Worm (Caenorhabditis elegans) whole organism, L1 larva: ENCODE results near the gene hmg-1.2.
A peak's percentile ranks its signal among the peaks of the same experiment; 100 is the strongest.

Source experiments
- C34B4.2 ChIP-seq: sonication (generic microtip); optimal IDR thresholded peaks from 2 replicates; lab custom pipeline; 2017; ENCODE audit warnings: mild to moderate bottlenecking, missing genetic modification characterization, missing compliant biosample characterization
- F16B12.6 ChIP-seq: fragments of 150-350 bp; optimal IDR thresholded peaks from 2 replicates; lab custom pipeline; 2014; ENCODE audit warnings: missing biosample characterization, missing genetic modification characterization
- aha-1 ChIP-seq: fragments of 150-350 bp; optimal IDR thresholded peaks from 2 replicates; lab custom pipeline; 2014; ENCODE audit warnings: missing biosample characterization, missing genetic modification characterization
- ama-1 ChIP-seq: fragments of 150-350 bp; optimal IDR thresholded peaks from 2 replicates; lab custom pipeline; 2014
- blmp-1 ChIP-seq: fragments of 150-350 bp; optimal IDR thresholded peaks from 2 replicates; lab custom pipeline; 2014; ENCODE audit warnings: missing biosample characterization, missing genetic modification characterization
- ceh-63 ChIP-seq: fragments of 200-800 bp; sonication (Bioruptor generic); optimal IDR thresholded peaks from 2 replicates; lab custom pipeline; 2018; ENCODE audit warnings: mild to moderate bottlenecking, missing genetic modification characterization, missing compliant biosample characterization
- ceh-8 ChIP-seq: fragments of 200-800 bp; sonication (Bioruptor generic); optimal IDR thresholded peaks from 2 replicates; lab custom pipeline; 2018; ENCODE audit warnings: mild to moderate bottlenecking, missing genetic modification characterization, moderate library complexity, missing compliant biosample characterization
- ceh-88 ChIP-seq: fragments of 200-800 bp; sonication (Bioruptor generic); IDR thresholded peaks from 2 replicates; pipeline ENCODE4 v1.3.6; 2022; ENCODE audit warnings: missing genetic modification characterization, missing compliant biosample characterization
- efl-1 ChIP-seq, 4 experiments: fragments of 150-350 bp; optimal IDR thresholded peaks in 3 of 4; peaks in 1 of 4; 1 replicate in 1 of 4; 2 replicates in 3 of 4; lab custom pipeline; 2014; ENCODE audit warnings: missing biosample characterization in 2 of 4, missing genetic modification characterization in 2 of 4, missing genetic modification reagents in 2 of 4
- elt-2 ChIP-seq: sonication (generic microtip); optimal IDR thresholded peaks from 2 replicates; lab custom pipeline; 2016; ENCODE audit warnings: missing genetic modification characterization, mild to moderate bottlenecking, inconsistent platforms, missing compliant biosample characterization, missing genetic modification reagents
- elt-3 ChIP-seq, 6 experiments: fragments of 150-350 bp in 1 of 6; sonication (generic microtip); optimal IDR thresholded peaks; 2 replicates each; lab custom pipeline; 2017 to 2018; ENCODE audit warnings: missing biosample characterization in 6 of 6, missing genetic modification characterization in 6 of 6, inconsistent platforms in 1 of 6
- fkh-8 ChIP-seq: sonication (generic microtip); optimal IDR thresholded peaks from 2 replicates; lab custom pipeline; 2016; ENCODE audit warnings: mild to moderate bottlenecking, missing genetic modification characterization, missing compliant biosample characterization
- fos-1 ChIP-seq: fragments of 150-350 bp; optimal IDR thresholded peaks from 2 replicates; lab custom pipeline; 2014; ENCODE audit warnings: missing biosample characterization, missing genetic modification characterization
- grh-1 ChIP-seq: fragments of 200-800 bp; sonication (Bioruptor generic); IDR thresholded peaks from 2 replicates; pipeline ENCODE4 v1.3.6; 2022; ENCODE audit warnings: missing genetic modification reagents, missing genetic modification characterization, missing compliant biosample characterization
- hlh-17 ChIP-seq: fragments of 200-800 bp; sonication (Bioruptor generic); optimal IDR thresholded peaks from 2 replicates; lab custom pipeline; 2018; ENCODE audit warnings: missing genetic modification characterization, mild to moderate bottlenecking, missing compliant biosample characterization, moderate library complexity, borderline replicate concordance
- isw-1 ChIP-seq: fragments of 200-800 bp; sonication (Bioruptor generic); IDR thresholded peaks from 2 replicates; pipeline ENCODE4 v1.3.6; 2022; ENCODE audit warnings: missing genetic modification characterization, missing compliant biosample characterization
- jun-1 ChIP-seq: fragments of 150-350 bp; optimal IDR thresholded peaks from 2 replicates; lab custom pipeline; 2014; ENCODE audit warnings: missing biosample characterization, missing genetic modification reagents, missing genetic modification characterization
- lin-13 ChIP-seq: fragments of 150-350 bp; optimal IDR thresholded peaks from 2 replicates; lab custom pipeline; 2014; ENCODE audit warnings: missing biosample characterization, missing genetic modification reagents, missing genetic modification characterization
- lin-14 ChIP-seq: fragments of 200-800 bp; sonication (Bioruptor generic); optimal IDR thresholded peaks from 2 replicates; lab custom pipeline; 2018; ENCODE audit warnings: mild to moderate bottlenecking, missing genetic modification characterization, moderate library complexity, missing compliant biosample characterization
- lin-15B ChIP-seq: fragments of 150-350 bp; sonication (generic microtip); optimal IDR thresholded peaks from 3 replicates; lab custom pipeline; 2014; ENCODE audit warnings: missing biosample characterization, missing genetic modification characterization
- lin-39 ChIP-seq: fragments of 150-350 bp; optimal IDR thresholded peaks from 2 replicates; lab custom pipeline; 2014; ENCODE audit warnings: missing biosample characterization, missing genetic modification reagents, missing genetic modification characterization
- lir-3 ChIP-seq: sonication (generic microtip); optimal IDR thresholded peaks from 2 replicates; lab custom pipeline; 2016; ENCODE audit warnings: mild to moderate bottlenecking, missing genetic modification characterization, moderate library complexity, missing compliant biosample characterization; ENCODE audit not compliant: poor library complexity
- lsy-2 ChIP-seq, 2 experiments: fragments of 150-350 bp; optimal IDR thresholded peaks; 2 replicates each; lab custom pipeline; 2014; ENCODE audit warnings: missing biosample characterization in 2 of 2, missing genetic modification characterization in 2 of 2
- mdl-1 ChIP-seq, 2 experiments: fragments of 150-350 bp; optimal IDR thresholded peaks; 2 replicates each; lab custom pipeline; 2014 to 2017; ENCODE audit warnings: missing biosample characterization in 2 of 2, missing genetic modification characterization in 2 of 2, inconsistent platforms in 1 of 2
- mef-2 ChIP-seq: fragments of 150-350 bp; optimal IDR thresholded peaks from 2 replicates; lab custom pipeline; 2014; ENCODE audit warnings: missing biosample characterization, missing genetic modification characterization
- nhr-11 ChIP-seq: fragments of 150-350 bp; optimal IDR thresholded peaks from 2 replicates; lab custom pipeline; 2014; ENCODE audit warnings: missing biosample characterization, missing genetic modification characterization
- nhr-12 ChIP-seq: sonication (generic microtip); optimal IDR thresholded peaks from 2 replicates; lab custom pipeline; 2017; ENCODE audit warnings: missing biosample characterization, missing genetic modification characterization
- nhr-20 ChIP-seq: sonication (generic microtip); optimal IDR thresholded peaks from 2 replicates; lab custom pipeline; 2016; ENCODE audit warnings: mild to moderate bottlenecking, missing genetic modification characterization, missing compliant biosample characterization
- nhr-28 ChIP-seq: fragments of 150-350 bp; optimal IDR thresholded peaks from 2 replicates; lab custom pipeline; 2014; ENCODE audit warnings: missing biosample characterization, missing genetic modification characterization
- nhr-47 ChIP-seq: sonication (generic microtip); optimal IDR thresholded peaks from 2 replicates; lab custom pipeline; 2016; ENCODE audit warnings: mild to moderate bottlenecking, missing genetic modification characterization, moderate library complexity, missing compliant biosample characterization
- nhr-71 ChIP-seq: sonication (generic microtip); optimal IDR thresholded peaks from 2 replicates; lab custom pipeline; 2016; ENCODE audit warnings: mild to moderate bottlenecking, missing genetic modification characterization, moderate library complexity, missing compliant biosample characterization
- nhr-77 ChIP-seq: fragments of 150-350 bp; optimal IDR thresholded peaks from 2 replicates; lab custom pipeline; 2014; ENCODE audit warnings: missing biosample characterization, missing genetic modification characterization
- nhr-90 ChIP-seq: sonication (generic microtip); optimal IDR thresholded peaks from 2 replicates; lab custom pipeline; 2016; ENCODE audit warnings: mild to moderate bottlenecking, missing genetic modification characterization, missing compliant biosample characterization; ENCODE audit not compliant: poor library complexity
- pag-3 ChIP-seq: sonication (generic microtip); optimal IDR thresholded peaks from 2 replicates; lab custom pipeline; 2017; ENCODE audit warnings: missing genetic modification characterization, mild to moderate bottlenecking, missing compliant biosample characterization, antibody characterized with exemption, borderline replicate concordance; ENCODE audit not compliant: insufficient read depth
- pax-3 ChIP-seq: fragments of 200-800 bp; sonication (Bioruptor generic); optimal IDR thresholded peaks from 2 replicates; lab custom pipeline; 2018; ENCODE audit warnings: mild to moderate bottlenecking, missing genetic modification characterization, moderate library complexity, missing compliant biosample characterization
- rnt-1 ChIP-seq: sonication (generic microtip); optimal IDR thresholded peaks from 2 replicates; lab custom pipeline; 2016; ENCODE audit warnings: mild to moderate bottlenecking, missing genetic modification characterization, moderate library complexity, missing compliant biosample characterization
- skn-1 ChIP-seq: fragments of 150-350 bp; optimal IDR thresholded peaks from 2 replicates; lab custom pipeline; 2014; ENCODE audit warnings: missing biosample characterization, missing genetic modification characterization
- sptf-1 ChIP-seq: fragments of 150-350 bp; optimal IDR thresholded peaks from 2 replicates; lab custom pipeline; 2014; ENCODE audit warnings: missing biosample characterization, missing genetic modification characterization
- swsn-7 ChIP-seq: sonication (generic microtip); optimal IDR thresholded peaks from 2 replicates; lab custom pipeline; 2016; ENCODE audit warnings: missing genetic modification characterization, missing compliant biosample characterization
- tbx-2 ChIP-seq: sonication (generic microtip); optimal IDR thresholded peaks from 2 replicates; lab custom pipeline; 2016; ENCODE audit warnings: missing genetic modification characterization, missing compliant biosample characterization
- tlp-1 ChIP-seq: fragments of 150-350 bp; optimal IDR thresholded peaks from 2 replicates; lab custom pipeline; 2014; ENCODE audit warnings: missing biosample characterization, missing genetic modification characterization
- unc-130 ChIP-seq: fragments of 150-350 bp; optimal IDR thresholded peaks from 2 replicates; lab custom pipeline; 2017; ENCODE audit warnings: missing biosample characterization, missing genetic modification characterization, inconsistent platforms
- unc-30 ChIP-seq: sonication (generic microtip); optimal IDR thresholded peaks from 2 replicates; lab custom pipeline; 2017; ENCODE audit warnings: missing biosample characterization, missing genetic modification characterization
- unc-86 ChIP-seq: sonication (generic microtip); optimal IDR thresholded peaks from 2 replicates; lab custom pipeline; 2016; ENCODE audit warnings: missing genetic modification characterization, missing compliant biosample characterization
- xbp-1 ChIP-seq: sonication (generic microtip); optimal IDR thresholded peaks from 2 replicates; lab custom pipeline; 2016; ENCODE audit warnings: missing genetic modification characterization, missing compliant biosample characterization
- zip-4 ChIP-seq: fragments of 200-800 bp; sonication (Bioruptor generic); optimal IDR thresholded peaks from 2 replicates; lab custom pipeline; 2018; ENCODE audit warnings: mild to moderate bottlenecking, missing genetic modification characterization, moderate library complexity, missing compliant biosample characterization

Gene hmg-1.2

ce11 chrIII:6303114-6303647 is 23.0 kb downstream of the hmg-1.2 start, which contains the start of gene F47D12.9 (continued):
- TF ChIP-seq nhr-11 (peak; percentile 51), zip-4 (no peak), ama-1 (lab: Kevin White, UChicago) (peak; percentile 61), aha-1 (tag; lab: Kevin White, UChicago) (no peak), swsn-7 (tag; lab: Kevin White, UChicago) (peak; percentile 80), nhr-71 (tag; lab: Kevin White, UChicago) (peak; percentile 89), unc-130 (peak; percentile 89), nhr-90 (peak; percentile 76), lsy-2 (tag; optimal IDR thresholded peaks at IDR 0.05; lab: Kevin White, UChicago) (peak; percentile 77 to 92), blmp-1 (tag; lab: Kevin White, UChicago) (peak; percentile 67), unc-30 (tag; lab: Kevin White, UChicago) (no peak), sptf-1 (tag; lab: Kevin White, UChicago) (no peak), efl-1 (optimal IDR thresholded peaks at IDR 0.05; lab: Kevin White, UChicago) (peak; percentile 80 to 84), efl-1 (GFP tag; optimal IDR thresholded peaks at IDR 0.05 in 1 of 2; lab: Kevin White, UChicago) (peak; percentile 73 to 97), unc-86 (tag; lab: Kevin White, UChicago) (peak; percentile 75), jun-1 (tag; lab: Kevin White, UChicago) (peak; percentile 63), grh-1 (GFP tag; lab: Robert Waterston, UW) (peak; percentile 62), ceh-8 (no peak), nhr-77 (tag; lab: Kevin White, UChicago) (peak; percentile 65), lin-13 (GFP tag; lab: Kevin White, UChicago) (peak; percentile 68), pax-3 (peak; percentile 45), tbx-2 (tag; lab: Kevin White, UChicago) (peak; percentile 83), pag-3 (tag; lab: Kevin White, UChicago) (peak; percentile 98), nhr-28 (tag; lab: Kevin White, UChicago) (no peak), lin-39 (tag; lab: Kevin White, UChicago) (peak; percentile 20), ceh-63 (GFP tag; lab: Kevin White, UChicago) (no peak), elt-3 (tag; optimal IDR thresholded peaks at IDR 0.05; lab: Kevin White, UChicago) (peak in 3 of 6 experiments; percentile 22 to 92 (median 88)), ceh-88 (GFP tag; lab: Robert Waterston, UW) (peak; percentile 63), tlp-1 (tag; lab: Kevin White, UChicago) (no peak), F16B12.6 (tag; lab: Kevin White, UChicago) (peak; percentile 89), nhr-47 (tag; lab: Kevin White, UChicago) (peak; percentile 69), fos-1 (tag; lab: Kevin White, UChicago) (no peak), C34B4.2 (tag; lab: Kevin White, UChicago) (no peak), lir-3 (tag; lab: Kevin White, UChicago) (no peak), lin-14 (GFP tag; lab: Kevin White, UChicago) (peak; percentile 96), nhr-20 (tag; lab: Kevin White, UChicago) (peak; percentile 88), skn-1 (tag; lab: Kevin White, UChicago) (peak; percentile 70), mdl-1 (tag; optimal IDR thresholded peaks at IDR 0.05; lab: Kevin White, UChicago) (peak; percentile 23 to 82), elt-2 (tag; lab: Kevin White, UChicago) (peak; percentile 92), rnt-1 (tag; lab: Kevin White, UChicago) (peak; percentile 81), xbp-1 (tag; lab: Kevin White, UChicago) (peak; percentile 74), hlh-17 (no peak), nhr-12 (tag; lab: Kevin White, UChicago) (no peak), lin-15B (peak; percentile 37), isw-1 (GFP tag; lab: Robert Waterston, UW) (peak; percentile 67), fkh-8 (peak; percentile 82), mef-2 (tag; lab: Kevin White, UChicago) (peak; percentile 34)
